Fruit fly (Drosophila melanogaster) whole organism, embryonic: ENCODE results near the gene yellow-g2.

Experiments used
- CG10431 ChIP-seq: fragments of 200-800 bp; sonication (Bioruptor generic); optimal IDR thresholded peaks from 3 replicates; lab custom pipeline; 2018; ENCODE audit warnings: missing biosample characterization, mild to moderate bottlenecking, missing genetic modification characterization
- CG1792 ChIP-seq: fragments of 200-800 bp; sonication (Bioruptor generic); optimal IDR thresholded peaks from 2 replicates; lab custom pipeline; 2016; ENCODE audit warnings: missing biosample characterization, missing genetic modification characterization
- CG8290 ChIP-seq, 3 experiments: fragments of 200-800 bp; sonication (Bioruptor generic); optimal IDR thresholded peaks; 2 replicates each; lab custom pipeline; 2016 to 2019; ENCODE audit warnings: missing biosample characterization in 3 of 3, missing genetic modification characterization in 3 of 3, mild to moderate bottlenecking in 2 of 3, moderate library complexity in 1 of 3
- Dref ChIP-seq: fragments of 200-800 bp; sonication (Bioruptor generic); IDR thresholded peaks from 2 replicates; pipeline ENCODE4 v1.3.6; 2022; ENCODE audit warnings: missing biosample characterization, missing genetic modification characterization
- lbe ChIP-seq: fragments of 200-800 bp; sonication (Bioruptor generic); optimal IDR thresholded peaks from 2 replicates; lab custom pipeline; 2016; ENCODE audit warnings: missing biosample characterization, mild to moderate bottlenecking, missing genetic modification characterization

DNA sequence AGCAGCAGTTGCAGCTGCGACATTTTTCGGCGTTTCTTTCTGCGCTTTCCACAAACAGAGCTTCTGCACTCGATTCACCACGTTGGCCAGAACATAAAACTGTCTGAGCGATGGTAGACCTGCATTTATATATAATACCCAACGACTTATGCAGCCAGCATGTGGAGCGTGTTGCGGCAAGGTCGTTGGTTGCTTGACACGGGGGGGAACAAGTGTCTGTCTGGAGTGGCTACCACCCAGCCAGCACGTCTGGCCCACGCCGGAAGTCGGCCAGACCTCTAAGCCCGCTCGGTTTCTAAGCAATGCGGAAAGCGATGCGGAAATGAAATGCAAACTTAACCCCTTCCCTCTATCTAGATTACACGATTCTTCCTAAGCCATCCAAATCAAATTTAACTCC, 3.7 kb upstream of the yellow-g2 start, which contains the start of gene yellow-g:
- TF ChIP-seq Dref (GFP tag; lab: Robert Waterston, UW) (no peak), CG8290 (GFP tag; optimal IDR thresholded peaks at IDR 0.05; lab: Kevin White, UChicago) (no peak), CG8290 (tag; optimal IDR thresholded peaks at IDR 0.05; lab: Kevin White, UChicago) (no peak), CG10431 (GFP tag; lab: Kevin White, UChicago) (no peak), CG1792 (GFP tag; lab: Kevin White, UChicago) (no peak), lbe (GFP tag; lab: Kevin White, UChicago) (no peak)
